Fruit fly (Drosophila melanogaster) whole organism, embryonic: ENCODE data around the gene rumi.

Source experiments
- CG10565 ChIP-seq: fragments of 200-800 bp; sonication (Bioruptor generic); optimal IDR thresholded peaks from 3 replicates; lab custom pipeline; 2016; ENCODE audit warnings: missing biosample characterization, mild to moderate bottlenecking, missing genetic modification characterization
- CG13123 ChIP-seq: fragments of 200-800 bp; sonication (Bioruptor generic); optimal IDR thresholded peaks from 2 replicates; lab custom pipeline; 2016; ENCODE audit warnings: missing biosample characterization, missing genetic modification characterization
- CG13894 ChIP-seq: fragments of 200-800 bp; sonication (Bioruptor generic); optimal IDR thresholded peaks from 3 replicates; lab custom pipeline; 2018; ENCODE audit warnings: missing biosample characterization, mild to moderate bottlenecking, missing genetic modification characterization, moderate library complexity
- CG14710 ChIP-seq: fragments of 200-800 bp; sonication (Bioruptor generic); optimal IDR thresholded peaks from 3 replicates; lab custom pipeline; 2019; ENCODE audit warnings: missing biosample characterization, mild to moderate bottlenecking, missing genetic modification characterization, moderate library complexity
- CG17186 ChIP-seq: fragments of 200-800 bp; sonication (Bioruptor generic); optimal IDR thresholded peaks from 3 replicates; lab custom pipeline; 2017; ENCODE audit warnings: missing biosample characterization, missing genetic modification reagents, missing genetic modification characterization
- CG17802 ChIP-seq: fragments of 200-800 bp; sonication (Bioruptor generic); optimal IDR thresholded peaks from 2 replicates; lab custom pipeline; 2018; ENCODE audit warnings: missing biosample characterization, mild to moderate bottlenecking, missing genetic modification characterization, moderate library complexity
- CG18476 ChIP-seq: fragments of 200-800 bp; sonication (Bioruptor generic); optimal IDR thresholded peaks from 2 replicates; lab custom pipeline; 2016; ENCODE audit warnings: missing biosample characterization, mild to moderate bottlenecking, missing genetic modification characterization
- CG2116 ChIP-seq: fragments of 200-800 bp; sonication (Bioruptor generic); optimal IDR thresholded peaks from 3 replicates; lab custom pipeline; 2018; ENCODE audit warnings: missing biosample characterization, mild to moderate bottlenecking, missing genetic modification characterization
- CG31441 ChIP-seq: fragments of 200-800 bp; sonication (Bioruptor generic); IDR thresholded peaks from 2 replicates; pipeline ENCODE4 v1.3.6; 2022; ENCODE audit warnings: missing biosample characterization, missing genetic modification characterization
- CG3847 ChIP-seq: fragments of 200-800 bp; sonication (Bioruptor generic); IDR thresholded peaks from 2 replicates; pipeline ENCODE4 v1.3.6; 2022; ENCODE audit warnings: missing biosample characterization, missing genetic modification characterization
- CG43689 ChIP-seq: fragments of 200-800 bp; sonication (Bioruptor generic); IDR thresholded peaks from 2 replicates; pipeline ENCODE4 v1.3.6; 2022; ENCODE audit warnings: missing biosample characterization, missing genetic modification characterization
- CG5953 ChIP-seq: fragments of 200-800 bp; sonication (Bioruptor generic); IDR thresholded peaks from 2 replicates; pipeline ENCODE4 v1.3.6; 2022; ENCODE audit warnings: missing biosample characterization, missing genetic modification characterization
- CG6254 ChIP-seq: fragments of 200-800 bp; sonication (Bioruptor generic); optimal IDR thresholded peaks from 3 replicates; lab custom pipeline; 2017; ENCODE audit warnings: mild to moderate bottlenecking, missing biosample characterization, missing genetic modification reagents, missing genetic modification characterization
- CG6689 ChIP-seq: fragments of 200-800 bp; sonication (Bioruptor generic); IDR thresholded peaks from 2 replicates; pipeline ENCODE4 v1.3.6; 2022; ENCODE audit warnings: missing biosample characterization, missing genetic modification characterization
- CG8089 ChIP-seq: fragments of 200-800 bp; sonication (Bioruptor generic); optimal IDR thresholded peaks from 3 replicates; lab custom pipeline; 2016; ENCODE audit warnings: missing biosample characterization, missing genetic modification characterization
- CG8388 ChIP-seq: fragments of 200-800 bp; sonication (Bioruptor generic); optimal IDR thresholded peaks from 2 replicates; lab custom pipeline; 2019; ENCODE audit warnings: missing biosample characterization, mild to moderate bottlenecking, missing genetic modification characterization, moderate library complexity
- CG8924 ChIP-seq: fragments of 200-800 bp; optimal IDR thresholded peaks from 3 replicates; lab custom pipeline; 2019; ENCODE audit warnings: missing biosample characterization, mild to moderate bottlenecking, missing genetic modification characterization, moderate library complexity
- CG9727 ChIP-seq: fragments of 200-800 bp; sonication (Bioruptor generic); optimal IDR thresholded peaks from 3 replicates; lab custom pipeline; 2017; ENCODE audit warnings: missing biosample characterization, mild to moderate bottlenecking, missing genetic modification characterization
- CG9797 ChIP-seq: fragments of 200-800 bp; sonication (Bioruptor generic); optimal IDR thresholded peaks from 3 replicates; lab custom pipeline; 2018; ENCODE audit warnings: missing biosample characterization, mild to moderate bottlenecking, missing genetic modification characterization
- Camta ChIP-seq: fragments of 200-800 bp; sonication (Bioruptor generic); optimal IDR thresholded peaks from 2 replicates; lab custom pipeline; 2016; ENCODE audit warnings: missing biosample characterization, missing genetic modification characterization
- Deaf1 ChIP-seq: fragments of 200-800 bp; optimal IDR thresholded peaks from 3 replicates; lab custom pipeline; 2019; ENCODE audit warnings: missing biosample characterization, mild to moderate bottlenecking, missing genetic modification characterization, moderate library complexity
- Dref ChIP-seq: fragments of 200-800 bp; sonication (Bioruptor generic); IDR thresholded peaks from 2 replicates; pipeline ENCODE4 v1.3.6; 2022; ENCODE audit warnings: missing biosample characterization, missing genetic modification characterization
- Elba2 ChIP-seq: fragments of 200-800 bp; sonication (Bioruptor generic); optimal IDR thresholded peaks from 3 replicates; lab custom pipeline; 2016; ENCODE audit warnings: missing biosample characterization, missing genetic modification characterization
- Gsc ChIP-seq: fragments of 200-800 bp; sonication (Bioruptor generic); IDR thresholded peaks from 2 replicates; pipeline ENCODE4 v1.3.6; 2022; ENCODE audit warnings: missing biosample characterization, missing genetic modification characterization
- Max ChIP-seq: fragments of 200-800 bp; sonication (Bioruptor generic); optimal IDR thresholded peaks from 2 replicates; lab custom pipeline; 2016; ENCODE audit warnings: missing biosample characterization, mild to moderate bottlenecking, missing genetic modification characterization
- abd-A ChIP-seq: fragments of 200-800 bp; sonication (Bioruptor generic); optimal IDR thresholded peaks from 3 replicates; lab custom pipeline; 2019; ENCODE audit warnings: missing biosample characterization, mild to moderate bottlenecking, missing genetic modification characterization, moderate library complexity
- ap ChIP-seq: fragments of 200-800 bp; sonication (Bioruptor generic); IDR thresholded peaks from 2 replicates; pipeline ENCODE4 v1.3.6; 2022; ENCODE audit warnings: missing biosample characterization, missing genetic modification characterization
- ash1 ChIP-seq: fragments of 200-800 bp; sonication (Bioruptor generic); optimal IDR thresholded peaks from 2 replicates; lab custom pipeline; 2018; ENCODE audit warnings: missing biosample characterization, mild to moderate bottlenecking, missing genetic modification characterization
- bigmax ChIP-seq: fragments of 200-800 bp; sonication (Bioruptor generic); optimal IDR thresholded peaks from 2 replicates; lab custom pipeline; 2018; ENCODE audit warnings: missing biosample characterization, mild to moderate bottlenecking, missing genetic modification characterization
- br ChIP-seq: fragments of >200 bp; optimal IDR thresholded peaks from 2 replicates; lab custom pipeline; 2017
- bsh ChIP-seq, 2 experiments: fragments of 200-800 bp; sonication (Bioruptor generic); optimal IDR thresholded peaks; 2 replicates each; lab custom pipeline; 2017 to 2018; ENCODE audit warnings: mild to moderate bottlenecking in 2 of 2, missing biosample characterization in 2 of 2, missing genetic modification characterization in 2 of 2, moderate library complexity in 1 of 2
- chinmo ChIP-seq: fragments of 200-800 bp; sonication (Bioruptor generic); IDR thresholded peaks from 4 replicates; pipeline ENCODE4 v1.3.6; 2022; ENCODE audit warnings: missing biosample characterization, missing genetic modification characterization; ENCODE audit not compliant: partially characterized antibody
- crc ChIP-seq: fragments of 200-800 bp; sonication (Bioruptor generic); optimal IDR thresholded peaks from 2 replicates; lab custom pipeline; 2016; ENCODE audit warnings: missing biosample characterization, missing genetic modification characterization
- crol ChIP-seq: fragments of 200-800 bp; sonication (Bioruptor generic); IDR thresholded peaks from 2 replicates; pipeline ENCODE4 v1.3.6; 2022; ENCODE audit warnings: missing biosample characterization, missing genetic modification characterization
- esg ChIP-seq: fragments of 200-800 bp; sonication (Bioruptor generic); conservative IDR thresholded peaks from 2 replicates; pipeline ENCODE4 v1.3.6; 2022; ENCODE audit warnings: missing biosample characterization, missing genetic modification characterization
- ftz-f1 ChIP-seq: fragments of 200-800 bp; sonication (Bioruptor generic); optimal IDR thresholded peaks from 2 replicates; lab custom pipeline; 2016; ENCODE audit warnings: missing biosample characterization, missing genetic modification characterization
- h ChIP-seq: fragments of >200 bp; optimal IDR thresholded peaks from 2 replicates; lab custom pipeline; 2017
- ham ChIP-seq: fragments of 200-800 bp; sonication (Bioruptor generic); IDR thresholded peaks from 2 replicates; pipeline ENCODE4 v1.3.6; 2022; ENCODE audit warnings: missing biosample characterization, missing genetic modification characterization
- hbn ChIP-seq: fragments of 200-800 bp; sonication (Bioruptor generic); IDR thresholded peaks from 2 replicates; pipeline ENCODE4 v1.3.6; 2022; ENCODE audit warnings: missing biosample characterization, missing genetic modification characterization; ENCODE audit not compliant: partially characterized antibody
- hkb ChIP-seq, 2 experiments: fragments of 200-800 bp in 1 of 2; fragments of >200 bp in 1 of 2; sonication (Bioruptor generic) in 1 of 2; IDR thresholded peaks in 1 of 2; optimal IDR thresholded peaks in 1 of 2; 2 replicates each; pipeline versions ENCODE4 v1.3.6 to Lab custom; 2017 to 2022; ENCODE audit warnings: missing biosample characterization in 1 of 2, missing genetic modification characterization in 1 of 2
- jigr1 ChIP-seq: fragments of 200-800 bp; sonication (Bioruptor generic); IDR thresholded peaks from 3 replicates; pipeline ENCODE4 v1.3.6; 2022; ENCODE audit warnings: missing biosample characterization, missing genetic modification characterization
- jing ChIP-seq: fragments of 200-800 bp; sonication (Bioruptor generic); optimal IDR thresholded peaks from 2 replicates; lab custom pipeline; 2018; ENCODE audit warnings: missing biosample characterization, mild to moderate bottlenecking, missing genetic modification characterization
- lola ChIP-seq, 3 experiments: fragments of >200 bp in 2 of 3; fragments of 200-800 bp in 1 of 3; sonication (Bioruptor generic) in 1 of 3; optimal IDR thresholded peaks; 2 replicates each; lab custom pipeline; 2017 to 2019; ENCODE audit warnings: missing biosample characterization in 3 of 3, missing genetic modification characterization in 3 of 3, mild to moderate bottlenecking in 1 of 3, moderate library complexity in 1 of 3
- lov ChIP-seq, 2 experiments: fragments of 200-800 bp in 1 of 2; fragments of >200 bp in 1 of 2; sonication (Bioruptor generic) in 1 of 2; IDR thresholded peaks in 1 of 2; optimal IDR thresholded peaks in 1 of 2; 2 replicates in 1 of 2; 3 replicates in 1 of 2; pipeline versions ENCODE4 v1.3.6 to Lab custom; 2017 to 2022; ENCODE audit warnings: missing biosample characterization in 1 of 2, missing genetic modification characterization in 1 of 2
- luna ChIP-seq: fragments of 200-800 bp; sonication (Bioruptor generic); optimal IDR thresholded peaks from 2 replicates; lab custom pipeline; 2016; ENCODE audit warnings: missing biosample characterization, missing genetic modification characterization
- ro ChIP-seq: fragments of 200-800 bp; sonication (Bioruptor generic); IDR thresholded peaks from 2 replicates; pipeline ENCODE4 v1.3.6; 2022; ENCODE audit warnings: missing biosample characterization, missing genetic modification characterization
- sim ChIP-seq: fragments of 200-800 bp; sonication (Bioruptor generic); IDR thresholded peaks from 2 replicates; pipeline ENCODE4 v1.3.6; 2022; ENCODE audit warnings: missing biosample characterization, missing genetic modification characterization
- slp2 ChIP-seq: fragments of 200-800 bp; sonication (Bioruptor generic); optimal IDR thresholded peaks from 2 replicates; lab custom pipeline; 2016; ENCODE audit warnings: missing biosample characterization, missing genetic modification characterization
- so ChIP-seq: fragments of 200-800 bp; sonication (Bioruptor generic); IDR thresholded peaks from 3 replicates; pipeline ENCODE4 v1.3.6; 2022; ENCODE audit warnings: missing biosample characterization, missing genetic modification characterization
- sug ChIP-seq: fragments of 200-800 bp; optimal IDR thresholded peaks from 2 replicates; lab custom pipeline; 2019; ENCODE audit warnings: missing biosample characterization, mild to moderate bottlenecking, missing genetic modification characterization, moderate library complexity

Gene rumi

dm6 chr3R:22750534-22750947 lies at the start of gene rumi, which contains the start of the genes CG7029 and Usp12-46 (continued):
- TF ChIP-seq crc (GFP tag; lab: Kevin White, UChicago), result peak; percentile 74
- TF ChIP-seq Elba2 (GFP tag; lab: Kevin White, UChicago), result peak; percentile 71
- TF ChIP-seq bigmax (GFP tag; lab: Kevin White, UChicago), result no peak
- TF ChIP-seq CG6254 (GFP tag; lab: Kevin White, UChicago), result peak; percentile 72
- peak; percentile 94 for TF ChIP-seq CG31441 (GFP tag; lab: Robert Waterston, UW)
- peak; percentile 58; the same call in 1 of the 2 replicates for TF ChIP-seq sim (GFP tag; lab: Robert Waterston, UW)
- TF ChIP-seq ftz-f1, result peak; percentile 56
- peak; percentile 86 for TF ChIP-seq CG9727
- peak; percentile 52; the same call in 1 of the 2 replicates for TF ChIP-seq Dref
- peak; percentile 76 for TF ChIP-seq CG2116 (GFP tag; lab: Kevin White, UChicago)
- TF ChIP-seq jigr1 (GFP tag; lab: Robert Waterston, UW), result peak; percentile 32; the same call in 1 of the 3 replicates
- peak; percentile 76 for TF ChIP-seq CG17186 (GFP tag; lab: Kevin White, UChicago)
- TF ChIP-seq lola (GFP tag; optimal IDR thresholded peaks at IDR 0.05; lab: Kevin White, UChicago), result peak in 1 of 3 experiments; percentile 84
- no peak for TF ChIP-seq Deaf1 (tag; lab: Kevin White, UChicago)
- TF ChIP-seq bsh (GFP tag; optimal IDR thresholded peaks at IDR 0.05; lab: Kevin White, UChicago), result peak in 1 of 2 experiments; percentile 88
- TF ChIP-seq CG5953 (GFP tag; lab: Robert Waterston, UW), result peak; percentile 77
- peak; percentile 61 for TF ChIP-seq CG17802
- TF ChIP-seq CG13894 (tag; lab: Kevin White, UChicago), result peak; percentile 80
- peak; percentile 77; the same call in 1 of the 3 replicates for TF ChIP-seq so (GFP tag; lab: Robert Waterston, UW)
- TF ChIP-seq esg (GFP tag; lab: Robert Waterston, UW), result peak; percentile 84
- TF ChIP-seq CG6689 (GFP tag; lab: Robert Waterston, UW), result peak; percentile 88
- TF ChIP-seq hbn (GFP tag; lab: Robert Waterston, UW), result peak; percentile 75
- TF ChIP-seq chinmo, result peak; percentile 86; the same call in 3 of the 4 replicates
- TF ChIP-seq CG8924, result peak; percentile 87
- TF ChIP-seq ro (GFP tag; lab: Robert Waterston, UW), result no peak
- no peak for TF ChIP-seq jing
- no peak for TF ChIP-seq h (lab: Kevin White, UChicago)
- TF ChIP-seq hkb (optimal IDR thresholded peaks at IDR 0.05; lab: Kevin White, UChicago), result no peak
- TF ChIP-seq hkb (GFP tag; IDR thresholded peaks at IDR 0.05; lab: Robert Waterston, UW), result peak; percentile 79
- TF ChIP-seq CG18476, result peak; percentile 81
- peak; percentile 87 for TF ChIP-seq CG8089 (GFP tag; lab: Kevin White, UChicago)
- TF ChIP-seq CG43689 (GFP tag; lab: Robert Waterston, UW), result peak; percentile 52; the same call in 1 of the 2 replicates
- TF ChIP-seq ham, result peak; percentile 69; the same call in 1 of the 2 replicates
- peak; percentile 90 for TF ChIP-seq Camta (GFP tag; lab: Kevin White, UChicago)
- peak; percentile 86 for TF ChIP-seq sug (tag; lab: Kevin White, UChicago)
- TF ChIP-seq ap (GFP tag; lab: Robert Waterston, UW), result peak; percentile 67
- TF ChIP-seq CG3847 (GFP tag; lab: Robert Waterston, UW), result peak; percentile 92
- peak; percentile 68 for TF ChIP-seq CG13123 (GFP tag; lab: Kevin White, UChicago)
- TF ChIP-seq ash1 (GFP tag; lab: Kevin White, UChicago), result no peak
- TF ChIP-seq CG8388 (GFP tag; lab: Kevin White, UChicago), result peak; percentile 86
- peak; percentile 100 for TF ChIP-seq CG14710
- peak; percentile 56 for TF ChIP-seq CG10565 (GFP tag; lab: Kevin White, UChicago)
- peak; percentile 75 for TF ChIP-seq luna (GFP tag; lab: Kevin White, UChicago)
- TF ChIP-seq slp2 (GFP tag; lab: Kevin White, UChicago), result peak; percentile 87
- no peak for TF ChIP-seq lov (optimal IDR thresholded peaks at IDR 0.05; lab: Kevin White, UChicago)
- TF ChIP-seq lov (GFP tag; IDR thresholded peaks at IDR 0.05; lab: Robert Waterston, UW), result peak; percentile 84; the same call in 2 of the 3 replicates
- TF ChIP-seq CG9797, result peak; percentile 41
- TF ChIP-seq abd-A (tag; lab: Kevin White, UChicago), result no peak
- no peak for TF ChIP-seq br
- peak; percentile 80 for TF ChIP-seq Max (GFP tag; lab: Kevin White, UChicago)
- TF ChIP-seq crol (GFP tag; lab: Robert Waterston, UW), result 0 out of 2 replicates have a peak, but pooled peaks have one; percentile 10
- TF ChIP-seq Gsc (GFP tag; lab: Robert Waterston, UW), result peak; percentile 55
